Worm (Caenorhabditis elegans) whole organism, L2 larva: ENCODE data around the gene srv-29.

ENCODE experiments used
- F13H6.1 ChIP-seq: sonication (generic microtip); optimal IDR thresholded peaks from 2 replicates; lab custom pipeline; 2016; ENCODE audit warnings: missing genetic modification characterization, missing compliant biosample characterization
- R02D3.7 ChIP-seq: fragments of 150-350 bp; optimal IDR thresholded peaks from 2 replicates; lab custom pipeline; 2014; ENCODE audit warnings: missing biosample characterization, missing genetic modification characterization
- alr-1 ChIP-seq: fragments of 150-350 bp; optimal IDR thresholded peaks from 2 replicates; lab custom pipeline; 2014; ENCODE audit warnings: missing biosample characterization, missing genetic modification characterization
- ama-1 ChIP-seq: fragments of 150-350 bp; optimal IDR thresholded peaks from 2 replicates; lab custom pipeline; 2018; ENCODE audit warnings: inconsistent platforms
- ceh-16 ChIP-seq: fragments of 150-350 bp; optimal IDR thresholded peaks from 2 replicates; lab custom pipeline; 2014; ENCODE audit warnings: missing biosample characterization, missing genetic modification characterization
- ceh-82 ChIP-seq: fragments of 150-350 bp; optimal IDR thresholded peaks from 2 replicates; lab custom pipeline; 2014; ENCODE audit warnings: missing biosample characterization, missing genetic modification characterization
- crh-2 ChIP-seq: sonication (generic microtip); optimal IDR thresholded peaks from 2 replicates; lab custom pipeline; 2017; ENCODE audit warnings: missing biosample characterization, missing genetic modification characterization
- dmd-4 ChIP-seq: sonication (generic microtip); optimal IDR thresholded peaks from 2 replicates; lab custom pipeline; 2017; ENCODE audit warnings: missing biosample characterization, missing genetic modification characterization
- egl-27 ChIP-seq: sonication (generic microtip); optimal IDR thresholded peaks from 3 replicates; lab custom pipeline; 2017; ENCODE audit warnings: missing biosample characterization, missing genetic modification reagents, missing genetic modification characterization
- elt-1 ChIP-seq: fragments of 150-350 bp; optimal IDR thresholded peaks from 2 replicates; lab custom pipeline; 2014; ENCODE audit warnings: missing biosample characterization, missing genetic modification characterization
- elt-3 ChIP-seq: sonication (generic microtip); optimal IDR thresholded peaks from 2 replicates; lab custom pipeline; 2017; ENCODE audit warnings: missing biosample characterization, missing genetic modification characterization
- fos-1 ChIP-seq: fragments of 150-350 bp; optimal IDR thresholded peaks from 2 replicates; lab custom pipeline; 2014; ENCODE audit warnings: missing biosample characterization, missing genetic modification characterization
- gmeb-1 ChIP-seq: fragments of 150-350 bp; optimal IDR thresholded peaks from 2 replicates; lab custom pipeline; 2014; ENCODE audit warnings: missing biosample characterization, missing genetic modification characterization
- lin-39 ChIP-seq: fragments of 150-350 bp; optimal IDR thresholded peaks from 2 replicates; lab custom pipeline; 2014; ENCODE audit warnings: missing biosample characterization, missing genetic modification reagents, missing genetic modification characterization
- mab-5 ChIP-seq: fragments of 150-350 bp; optimal IDR thresholded peaks from 2 replicates; lab custom pipeline; 2014; ENCODE audit warnings: missing biosample characterization, missing genetic modification characterization
- mbf-1 ChIP-seq: sonication (generic microtip); optimal IDR thresholded peaks from 2 replicates; lab custom pipeline; 2017; ENCODE audit warnings: missing biosample characterization, missing genetic modification characterization
- nhr-10 ChIP-seq: sonication (generic microtip); optimal IDR thresholded peaks from 2 replicates; lab custom pipeline; 2017; ENCODE audit warnings: missing biosample characterization, missing genetic modification characterization
- nhr-12 ChIP-seq: fragments of 150-350 bp; optimal IDR thresholded peaks from 2 replicates; lab custom pipeline; 2014; ENCODE audit warnings: missing biosample characterization, missing genetic modification characterization
- nhr-129 ChIP-seq: fragments of 150-350 bp; optimal IDR thresholded peaks from 2 replicates; lab custom pipeline; 2014; ENCODE audit warnings: missing biosample characterization, missing genetic modification characterization
- nhr-25 ChIP-seq: fragments of 150-350 bp; sonication (generic microtip); optimal IDR thresholded peaks from 3 replicates; lab custom pipeline; 2014; ENCODE audit warnings: missing biosample characterization, missing genetic modification characterization
- nhr-77 ChIP-seq: fragments of 150-350 bp; optimal IDR thresholded peaks from 2 replicates; lab custom pipeline; 2014; ENCODE audit warnings: missing biosample characterization, missing genetic modification characterization
- peb-1 ChIP-seq: fragments of 150-350 bp; optimal IDR thresholded peaks from 2 replicates; lab custom pipeline; 2014; ENCODE audit warnings: missing biosample characterization, missing genetic modification characterization
- sem-4 ChIP-seq: fragments of 150-350 bp; optimal IDR thresholded peaks from 2 replicates; lab custom pipeline; 2014; ENCODE audit warnings: missing biosample characterization, missing genetic modification reagents, missing genetic modification characterization
- skn-1 ChIP-seq: sonication (generic microtip); optimal IDR thresholded peaks from 2 replicates; lab custom pipeline; 2017; ENCODE audit warnings: missing biosample characterization, missing genetic modification characterization
- sma-3 ChIP-seq: sonication (generic microtip); optimal IDR thresholded peaks from 2 replicates; lab custom pipeline; 2016; ENCODE audit warnings: missing genetic modification reagents, missing genetic modification characterization, missing compliant biosample characterization
- sma-9 ChIP-seq, 2 experiments: fragments of 150-350 bp in 1 of 2; sonication (generic microtip) in 1 of 2; optimal IDR thresholded peaks; 2 replicates each; lab custom pipeline; 2014 to 2016; ENCODE audit warnings: missing genetic modification characterization in 2 of 2, mild to moderate bottlenecking in 1 of 2, missing biosample characterization in 1 of 2, missing compliant biosample characterization in 1 of 2, missing genetic modification reagents in 1 of 2, moderate library complexity in 1 of 2
- unc-62 ChIP-seq: fragments of 150-350 bp; optimal IDR thresholded peaks from 2 replicates; lab custom pipeline; 2014; ENCODE audit warnings: missing biosample characterization, missing genetic modification reagents, missing genetic modification characterization
- zag-1 ChIP-seq: fragments of 150-350 bp; optimal IDR thresholded peaks from 2 replicates; lab custom pipeline; 2014; ENCODE audit warnings: missing biosample characterization, missing genetic modification characterization
- ztf-1 ChIP-seq: fragments of 200-800 bp; sonication (Bioruptor generic); conservative IDR thresholded peaks from 2 replicates; pipeline ENCODE4 v1.3.6; 2022; ENCODE audit warnings: missing genetic modification characterization, missing compliant biosample characterization
- ztf-11 ChIP-seq: sonication (generic microtip); optimal IDR thresholded peaks from 2 replicates; lab custom pipeline; 2017; ENCODE audit warnings: missing biosample characterization, missing genetic modification characterization
- ztf-4 ChIP-seq: fragments of 150-350 bp; optimal IDR thresholded peaks from 2 replicates; lab custom pipeline; 2014; ENCODE audit warnings: missing biosample characterization, missing genetic modification characterization

The srv-29 gene

ce11 chrIV:6237508-6238227 lies 28.7 kb downstream of the srv-29 start, which contains the start of the genes F58F9.6 and F58F9.8:
F58F9.6 (minus strand) TSS chrIV:6237608.
F58F9.8 (plus strand) TSS chrIV:6238177.
- TF ChIP-seq ceh-82 (tag; lab: Kevin White, UChicago) (no peak), zag-1 (tag; lab: Kevin White, UChicago) (no peak), nhr-25 (no peak), nhr-77 (no peak), crh-2 (tag; lab: Kevin White, UChicago) (no peak), F13H6.1 (no peak), ama-1 (lab: Kevin White, UChicago) (no peak), mab-5 (no peak), ztf-1 (GFP tag; lab: Robert Waterston, UW) (no peak), ztf-4 (tag; lab: Kevin White, UChicago) (no peak)
- TF ChIP-seq, all 48 proteins: peak for 0

- TF ChIP-seq fos-1 (tag; lab: Kevin White, UChicago) (peak; percentile 89), crh-2 (tag; lab: Kevin White, UChicago) (peak; percentile 3), ztf-11 (tag; lab: Kevin White, UChicago) (no peak)
Measured at ce11 chrIV:6232769-6233290, 33.6 kb downstream of the srv-29 start, which contains the start of gene F58F9.3. F58F9.3 (plus strand) TSS chrIV:6233240.

ce11 chrIV:6230560-6231073 lies 35.8 kb downstream of the srv-29 start, which contains the start of gene F58F9.4:
F58F9.4 (plus strand) TSS chrIV:6231023.
- TF ChIP-seq crh-2 (tag; lab: Kevin White, UChicago) (no peak), fos-1 (tag; lab: Kevin White, UChicago) (peak; percentile 93), nhr-10 (no peak), ceh-82 (tag; lab: Kevin White, UChicago) (no peak), R02D3.7 (tag; lab: Kevin White, UChicago) (no peak)
- TF ChIP-seq, all 48 proteins: peak for 1

- TF ChIP-seq ztf-4 (tag; lab: Kevin White, UChicago): no peak
- TF ChIP-seq fos-1 (tag; lab: Kevin White, UChicago): peak; percentile 72
- TF ChIP-seq, all 48 proteins: peak for 1
Measured at ce11 chrIV:6227974-6228373, 38.4 kb downstream of the srv-29 start, which contains the start of gene C49A9.1. C49A9.1 (plus strand) TSS chrIV:6228190.

- no peak for TF ChIP-seq nhr-77
- no peak for TF ChIP-seq mbf-1 (tag; lab: Kevin White, UChicago)
- TF ChIP-seq ztf-4 (tag; lab: Kevin White, UChicago): no peak
- no peak for TF ChIP-seq gmeb-1 (tag; lab: Kevin White, UChicago)
- TF ChIP-seq elt-1: no peak
- no peak for TF ChIP-seq ztf-11 (tag; lab: Kevin White, UChicago)
- no peak for TF ChIP-seq mab-5
- TF ChIP-seq lin-39 (tag; lab: Kevin White, UChicago): no peak
- no peak for TF ChIP-seq sma-3 (GFP tag; lab: Kevin White, UChicago)
- no peak for TF ChIP-seq zag-1 (tag; lab: Kevin White, UChicago)
Measured at ce11 chrIV:6225143-6225542, 41.3 kb downstream of the srv-29 start, which contains the start of gene C49A9.2. C49A9.2 (plus strand) TSS chrIV:6225443.

- TF ChIP-seq nhr-12 (tag; lab: Kevin White, UChicago) (no peak), fos-1 (tag; lab: Kevin White, UChicago) (peak; percentile 82)
Measured at ce11 chrIV:6221878-6222277, 44.5 kb downstream of the srv-29 start, which contains the start of gene C49A9.3. C49A9.3 (plus strand) TSS chrIV:6222089.

ce11 chrIV:6219429-6219828 lies 47.0 kb downstream of the srv-29 start, which contains the start of gene C49A9.4:
C49A9.4 (plus strand) TSS chrIV:6219693.
- no peak for TF ChIP-seq sem-4 (tag; lab: Kevin White, UChicago)
- no peak for TF ChIP-seq ceh-16 (tag; lab: Kevin White, UChicago)
- TF ChIP-seq peb-1: no peak
- TF ChIP-seq ztf-4 (tag; lab: Kevin White, UChicago): no peak
- peak; percentile 23 for TF ChIP-seq gmeb-1 (tag; lab: Kevin White, UChicago)
- TF ChIP-seq alr-1 (tag; lab: Kevin White, UChicago): no peak
- peak; percentile 78 for TF ChIP-seq fos-1 (tag; lab: Kevin White, UChicago)
- TF ChIP-seq nhr-129: no peak
- TF ChIP-seq skn-1 (tag; lab: Kevin White, UChicago): no peak
- TF ChIP-seq sma-9 (GFP tag; optimal IDR thresholded peaks at IDR 0.05; lab: Kevin White, UChicago): peak; percentile 22
- TF ChIP-seq sma-9 (tag; optimal IDR thresholded peaks at IDR 0.05; lab: Kevin White, UChicago): no peak
- TF ChIP-seq unc-62 (GFP tag; lab: Kevin White, UChicago): no peak
- TF ChIP-seq elt-3 (tag; lab: Kevin White, UChicago): no peak
- no peak for TF ChIP-seq zag-1 (tag; lab: Kevin White, UChicago)
- TF ChIP-seq R02D3.7 (tag; lab: Kevin White, UChicago): no peak
- TF ChIP-seq elt-1: no peak
- TF ChIP-seq egl-27: no peak
- no peak for TF ChIP-seq dmd-4 (tag; lab: Kevin White, UChicago)
- no peak for TF ChIP-seq F13H6.1
